Fruit fly (Drosophila melanogaster) whole organism, adult: ENCODE data around the gene CG14332.

Experiments used
- CG11617 ChIP-seq: fragments of 200-800 bp; sonication (Bioruptor generic); optimal IDR thresholded peaks from 2 replicates; lab custom pipeline; 2017; ENCODE audit warnings: mild to moderate bottlenecking, missing biosample characterization, missing genetic modification reagents, missing genetic modification characterization
- CG12768 ChIP-seq: fragments of 200-800 bp; sonication (Bioruptor generic); optimal IDR thresholded peaks from 2 replicates; lab custom pipeline; 2017; ENCODE audit warnings: missing biosample characterization, missing genetic modification characterization, mild to moderate bottlenecking, moderate library complexity, missing genetic modification reagents
- CG14711 ChIP-seq: fragments of 200-800 bp; sonication (Bioruptor generic); optimal IDR thresholded peaks from 2 replicates; lab custom pipeline; 2018; ENCODE audit warnings: missing biosample characterization, mild to moderate bottlenecking, missing genetic modification characterization, moderate library complexity
- CG1620 ChIP-seq: fragments of 200-800 bp; sonication (Bioruptor generic); optimal IDR thresholded peaks from 2 replicates; lab custom pipeline; 2016; ENCODE audit warnings: missing biosample characterization, missing genetic modification characterization
- CG33017 ChIP-seq: fragments of 200-800 bp; sonication (Bioruptor generic); optimal IDR thresholded peaks from 2 replicates; lab custom pipeline; 2018; ENCODE audit warnings: missing biosample characterization, mild to moderate bottlenecking, missing genetic modification characterization, moderate library complexity
- CG5204 ChIP-seq: fragments of 200-800 bp; sonication (Bioruptor generic); optimal IDR thresholded peaks from 2 replicates; lab custom pipeline; 2016; ENCODE audit warnings: missing biosample characterization, missing genetic modification characterization
- CG7045 ChIP-seq: fragments of 200-800 bp; sonication (Bioruptor generic); optimal IDR thresholded peaks from 2 replicates; lab custom pipeline; 2017; ENCODE audit warnings: missing biosample characterization, mild to moderate bottlenecking, missing genetic modification characterization
- CG7101 ChIP-seq: fragments of 200-800 bp; sonication (Bioruptor generic); optimal IDR thresholded peaks from 2 replicates; lab custom pipeline; 2018; ENCODE audit warnings: missing biosample characterization, mild to moderate bottlenecking, missing genetic modification characterization, moderate library complexity
- Clk ChIP-seq: fragments of 200-800 bp; sonication (Bioruptor generic); optimal IDR thresholded peaks from 2 replicates; lab custom pipeline; 2017; ENCODE audit warnings: missing biosample characterization, missing genetic modification characterization
- Crg-1 ChIP-seq: fragments of 200-800 bp; sonication (Bioruptor generic); optimal IDR thresholded peaks from 2 replicates; lab custom pipeline; 2016; ENCODE audit warnings: missing biosample characterization, missing genetic modification characterization
- Hr96 ChIP-seq: fragments of 200-800 bp; sonication (Bioruptor generic); optimal IDR thresholded peaks from 2 replicates; lab custom pipeline; 2016; ENCODE audit warnings: missing biosample characterization, missing genetic modification characterization
- Mnt ChIP-seq: fragments of 200-800 bp; sonication (Bioruptor generic); optimal IDR thresholded peaks from 2 replicates; lab custom pipeline; 2016; ENCODE audit warnings: missing biosample characterization, mild to moderate bottlenecking, missing genetic modification characterization
- bab1 ChIP-seq: fragments of 200-800 bp; sonication (Bioruptor generic); optimal IDR thresholded peaks from 3 replicates; lab custom pipeline; 2019; ENCODE audit warnings: missing biosample characterization, mild to moderate bottlenecking, missing genetic modification characterization, moderate library complexity
- cic ChIP-seq: fragments of 200-800 bp; sonication (Bioruptor generic); optimal IDR thresholded peaks from 2 replicates; lab custom pipeline; 2017; ENCODE audit warnings: missing biosample characterization, mild to moderate bottlenecking, missing genetic modification characterization, moderate library complexity
- cnc ChIP-seq, 2 experiments: fragments of >200 bp; optimal IDR thresholded peaks; 2 replicates each; lab custom pipeline; 2017
- kay ChIP-seq: fragments of 200-800 bp; sonication (Bioruptor generic); peaks from one replicate; lab custom pipeline; 2016; ENCODE audit warnings: missing biosample characterization, missing genetic modification characterization, borderline replicate concordance
- ovo ChIP-seq: fragments of 200-800 bp; sonication (Bioruptor generic); optimal IDR thresholded peaks from 2 replicates; lab custom pipeline; 2016; ENCODE audit warnings: missing biosample characterization, missing genetic modification characterization
- pad ChIP-seq: fragments of 200-800 bp; sonication (Bioruptor generic); optimal IDR thresholded peaks from 3 replicates; lab custom pipeline; 2017; ENCODE audit warnings: missing biosample characterization, missing genetic modification characterization, mild to moderate bottlenecking, moderate library complexity, missing genetic modification reagents
- tj ChIP-seq: fragments of 200-800 bp; sonication (Bioruptor generic); optimal IDR thresholded peaks from 3 replicates; lab custom pipeline; 2017; ENCODE audit warnings: missing biosample characterization, mild to moderate bottlenecking, missing genetic modification characterization, moderate library complexity
- toe ChIP-seq: fragments of 200-800 bp; sonication (Bioruptor generic); optimal IDR thresholded peaks from 2 replicates; lab custom pipeline; 2016; ENCODE audit warnings: missing biosample characterization, missing genetic modification characterization

Gene CG14332

dm6 chr3R:17401289-17401752, 20.7 kb downstream of the CG14332 start:
- peak; percentile 44 for TF ChIP-seq Crg-1
- peak; percentile 28 for TF ChIP-seq CG33017 (tag; lab: Kevin White, UChicago)
- TF ChIP-seq Clk (GFP tag; lab: Kevin White, UChicago) = no peak
- peak; percentile 45 for TF ChIP-seq bab1 (GFP tag; lab: Kevin White, UChicago)
- no peak for TF ChIP-seq CG7045 (GFP tag; lab: Kevin White, UChicago)
- TF ChIP-seq ovo = peak; percentile 20
- TF ChIP-seq CG5204 (GFP tag; lab: Kevin White, UChicago) = peak; percentile 78
- peak; percentile 89 for TF ChIP-seq kay (GFP tag; lab: Kevin White, UChicago)
- TF ChIP-seq CG14711 (tag; lab: Kevin White, UChicago) = peak; percentile 22
- no peak for TF ChIP-seq pad (GFP tag; lab: Kevin White, UChicago)
- peak; percentile 38 for TF ChIP-seq toe
- TF ChIP-seq CG1620 = peak; percentile 7
- no peak for TF ChIP-seq cnc (optimal IDR thresholded peaks at IDR 0.05; lab: Kevin White, UChicago)
- no peak for TF ChIP-seq CG12768 (GFP tag; lab: Kevin White, UChicago)
- peak; percentile 48 for TF ChIP-seq CG7101 (tag; lab: Kevin White, UChicago)
- peak; percentile 31 for TF ChIP-seq Mnt
- TF ChIP-seq Hr96 = peak; percentile 56
- no peak for TF ChIP-seq tj (GFP tag; lab: Kevin White, UChicago)
- no peak for TF ChIP-seq cic
- TF ChIP-seq CG11617 (GFP tag; lab: Kevin White, UChicago) = peak; percentile 1

DNA sequence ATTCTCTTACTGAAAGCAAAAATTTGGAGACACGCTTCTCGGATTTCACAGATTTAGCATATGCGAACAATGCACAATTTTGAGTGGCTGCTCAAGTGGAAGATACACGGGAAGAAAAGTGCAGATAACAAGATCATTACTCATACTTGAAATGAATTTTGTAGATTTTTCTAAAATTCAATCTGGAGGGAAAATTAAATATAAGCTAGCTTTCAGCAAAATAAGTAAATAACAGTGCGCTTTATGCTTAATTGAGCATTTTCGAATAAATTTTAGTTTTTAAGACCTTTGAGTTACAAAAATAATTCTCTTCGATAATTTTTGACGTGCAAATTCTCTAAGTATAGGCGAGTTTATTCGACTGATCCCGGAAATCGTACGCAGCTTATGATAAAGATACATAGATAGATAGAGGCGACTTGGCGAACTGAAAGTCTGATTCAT, 21.3 kb downstream of the CG14332 start:
- TF ChIP-seq CG12768 (GFP tag; lab: Kevin White, UChicago) (peak; percentile 31), cic (no peak), bab1 (GFP tag; lab: Kevin White, UChicago) (peak; percentile 52), Hr96 (no peak), CG5204 (GFP tag; lab: Kevin White, UChicago) (no peak), tj (GFP tag; lab: Kevin White, UChicago) (peak; percentile 90), ovo (no peak), CG7045 (GFP tag; lab: Kevin White, UChicago) (peak; percentile 61), pad (GFP tag; lab: Kevin White, UChicago) (peak; percentile 30), toe (peak; percentile 4), CG1620 (no peak), CG7101 (tag; lab: Kevin White, UChicago) (peak; percentile 35), kay (GFP tag; lab: Kevin White, UChicago) (no peak), CG14711 (tag; lab: Kevin White, UChicago) (peak; percentile 52), CG11617 (GFP tag; lab: Kevin White, UChicago) (no peak), Mnt (no peak)

- TF ChIP-seq CG33017 (tag; lab: Kevin White, UChicago) = peak; percentile 44
- no peak for TF ChIP-seq CG1620
- TF ChIP-seq bab1 (GFP tag; lab: Kevin White, UChicago) = no peak
- TF ChIP-seq CG5204 (GFP tag; lab: Kevin White, UChicago) = no peak
- TF ChIP-seq Hr96 = no peak
- no peak for TF ChIP-seq pad (GFP tag; lab: Kevin White, UChicago)
- TF ChIP-seq CG12768 (GFP tag; lab: Kevin White, UChicago) = no peak
- no peak for TF ChIP-seq CG7045 (GFP tag; lab: Kevin White, UChicago)
- TF ChIP-seq Mnt = no peak
- no peak for TF ChIP-seq ovo
- TF ChIP-seq tj (GFP tag; lab: Kevin White, UChicago) = no peak
- TF ChIP-seq kay (GFP tag; lab: Kevin White, UChicago) = peak; percentile 25
- TF ChIP-seq Crg-1 = no peak
- TF ChIP-seq Clk (GFP tag; lab: Kevin White, UChicago) = no peak
- TF ChIP-seq cic = peak; percentile 21
- TF ChIP-seq cnc (optimal IDR thresholded peaks at IDR 0.05; lab: Kevin White, UChicago) = no peak
- no peak for TF ChIP-seq CG14711 (tag; lab: Kevin White, UChicago)
- TF ChIP-seq toe = no peak
- no peak for TF ChIP-seq CG11617 (GFP tag; lab: Kevin White, UChicago)
- TF ChIP-seq CG7101 (tag; lab: Kevin White, UChicago) = peak; percentile 16
These were observed 21.9 kb downstream of the CG14332 start for dm6 chr3R:17400102-17400501.

dm6 chr3R:17394318-17395188, 27.4 kb downstream of the CG14332 start, which contains the start of gene CREG:
CREG (minus strand) TSS chr3R:17394640.
- TF ChIP-seq CG7101 (tag; lab: Kevin White, UChicago) (peak; percentile 1), CG7045 (GFP tag; lab: Kevin White, UChicago) (peak; percentile 24), toe (no peak), bab1 (GFP tag; lab: Kevin White, UChicago) (no peak), CG1620 (no peak), CG33017 (tag; lab: Kevin White, UChicago) (no peak), pad (GFP tag; lab: Kevin White, UChicago) (peak; percentile 26), CG14711 (tag; lab: Kevin White, UChicago) (peak; percentile 20), cic (peak; percentile 22), ovo (no peak), Mnt (peak; percentile 25), Clk (GFP tag; lab: Kevin White, UChicago) (no peak), cnc (optimal IDR thresholded peaks at IDR 0.05; lab: Kevin White, UChicago) (peak; percentile 12 to 21), CG5204 (GFP tag; lab: Kevin White, UChicago) (peak; percentile 50), tj (GFP tag; lab: Kevin White, UChicago) (peak; percentile 24), Hr96 (peak; percentile 58), CG12768 (GFP tag; lab: Kevin White, UChicago) (peak; percentile 59), CG11617 (GFP tag; lab: Kevin White, UChicago) (peak; percentile 71), Crg-1 (peak; percentile 2), kay (GFP tag; lab: Kevin White, UChicago) (peak; percentile 83)
